Worm (Caenorhabditis elegans): Measurements from ENCODE around the gene xbp-1.

DNA sequence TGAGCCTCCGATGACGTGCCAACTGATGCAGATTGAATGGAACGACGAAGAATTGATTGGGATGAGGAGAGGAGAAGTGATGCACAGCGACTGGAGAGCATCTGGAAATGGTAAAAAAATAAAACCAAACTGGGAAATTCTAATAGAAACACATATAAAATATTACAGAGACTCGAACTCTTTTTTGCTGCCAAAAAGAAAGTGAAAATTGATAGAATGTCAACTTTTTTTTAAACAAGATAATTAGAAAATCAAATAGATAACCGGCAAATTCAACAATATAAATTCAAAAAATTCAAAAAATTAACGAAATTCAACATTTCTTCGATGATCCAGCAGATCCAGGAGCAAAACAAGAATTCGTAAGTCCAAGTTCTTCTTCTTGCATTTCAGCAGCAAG is 49.9 kb downstream of the xbp-1 start, which contains the start of gene mrpl-21:
- TF ChIP-seq flt-1 (GFP tag; IDR thresholded peaks at IDR 0.05) (no peak), med-1 (GFP tag; optimal IDR thresholded peaks at IDR 0.05; ENCODE audit: insufficient read depth) (no peak), T22C8.4 (GFP tag; IDR thresholded peaks at IDR 0.05) (no peak), ztf-29 (GFP tag; IDR thresholded peaks at IDR 0.05) (no peak), tab-1 (GFP tag; IDR thresholded peaks at IDR 0.05) (no peak), ztf-23 (GFP tag; IDR thresholded peaks at IDR 0.05) (no peak), cog-1 (tag; optimal IDR thresholded peaks at IDR 0.05) (no peak), klf-2 (GFP tag; conservative IDR thresholded peaks at IDR 0.05) (no peak), ref-1 (GFP tag; conservative IDR thresholded peaks at IDR 0.05) (no peak)

All from whole organism, midembryonic.